Worm (Caenorhabditis elegans): ENCODE data around the gene R02E12.4.

Gene R02E12.4

DNA sequence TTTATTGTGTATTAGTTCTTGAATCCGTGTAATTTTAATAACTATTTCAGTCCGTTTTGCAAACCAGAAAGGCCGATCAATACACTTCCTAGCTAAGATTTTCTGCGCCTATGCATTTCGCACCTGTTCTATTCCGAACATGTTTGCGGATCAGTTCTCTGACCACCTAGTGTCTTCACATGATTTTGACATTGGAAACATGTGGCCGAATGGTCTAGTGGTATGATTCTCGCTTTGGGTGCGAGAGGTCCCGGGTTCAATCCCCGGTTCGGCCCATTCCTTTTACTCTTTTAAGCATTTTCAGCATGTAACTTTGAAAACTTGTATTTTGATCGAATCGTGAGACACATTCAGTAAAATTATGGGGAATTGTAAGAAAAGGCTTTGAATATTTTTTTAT lies 35.8 kb upstream of the R02E12.4 start (continued):
- TF ChIP-seq zim-3 (tag; optimal IDR thresholded peaks at IDR 0.05) (peak; percentile 26), nhr-80 (tag; optimal IDR thresholded peaks at IDR 0.05) (no peak), C17E4.6 (GFP tag; IDR thresholded peaks at IDR 0.05) (no peak), ama-1 (optimal IDR thresholded peaks at IDR 0.05) (no peak), ama-1 (GFP tag; optimal IDR thresholded peaks at IDR 0.05) (peak in 1 of 2 experiments; percentile 75), egl-44 (GFP tag; IDR thresholded peaks at IDR 0.05) (no peak), pha-4 (tag; optimal IDR thresholded peaks at IDR 0.05) (no peak), aptf-2 (GFP tag; conservative IDR thresholded peaks at IDR 0.05) (no peak), D2030.7 (GFP tag; IDR thresholded peaks at IDR 0.05) (peak; percentile 70)

DNA sequence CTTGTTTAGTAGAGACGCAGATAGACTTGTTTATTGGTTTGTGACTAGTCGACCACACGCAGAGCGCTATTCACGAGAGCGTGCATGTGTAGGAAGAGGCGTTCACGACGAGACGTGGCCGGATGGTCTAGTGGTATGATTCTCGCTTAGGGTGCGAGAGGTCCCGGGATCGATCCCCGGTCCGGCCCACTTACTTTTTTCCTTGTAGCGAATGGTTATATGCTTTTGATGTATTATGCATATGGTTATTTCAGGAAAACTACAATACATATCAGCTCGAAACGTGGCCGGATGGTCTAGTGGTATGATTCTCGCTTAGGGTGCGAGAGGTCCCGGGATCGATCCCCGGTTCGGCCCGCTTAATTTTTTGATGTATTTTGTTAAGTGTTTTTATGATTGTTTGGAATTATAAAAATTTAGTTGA lies 35.1 kb upstream of the R02E12.4 start:
- TF ChIP-seq dpff-1 (tag; optimal IDR thresholded peaks at IDR 0.05) = no peak
- TF ChIP-seq ceh-58 (GFP tag; IDR thresholded peaks at IDR 0.05) = 0 out of 2 replicates have a peak, but pooled peaks have one; percentile 61
- TF ChIP-seq unc-62 (GFP tag; optimal IDR thresholded peaks at IDR 0.05) = no peak
- TF ChIP-seq hsf-1 (GFP tag; IDR thresholded peaks at IDR 0.05) = peak; percentile 52; the same call in 1 of the 2 replicates
- TF ChIP-seq K12H6.12 (tag; optimal IDR thresholded peaks at IDR 0.05) = peak; percentile 43
- TF ChIP-seq ztf-6 (GFP tag; IDR thresholded peaks at IDR 0.05) = peak; percentile 62; the same call in 1 of the 2 replicates
- TF ChIP-seq snpc-3.4 (tag; optimal IDR thresholded peaks at IDR 0.05) = peak; percentile 64
- TF ChIP-seq lin-35 (GFP tag; optimal IDR thresholded peaks at IDR 0.05) = peak in 1 of 3 experiments; percentile 63
- 0 out of 2 replicates have a peak, but pooled peaks have one; percentile 6 for TF ChIP-seq F33H1.4 (GFP tag; IDR thresholded peaks at IDR 0.05)
- no peak for TF ChIP-seq Y67H2A.10 (GFP tag; conservative IDR thresholded peaks at IDR 0.05)
- TF ChIP-seq Y53F4B.3 (GFP tag; IDR thresholded peaks at IDR 0.05) = peak; percentile 85; the same call in 1 of the 2 replicates
- peak; percentile 53; the same call in 1 of the 2 replicates for TF ChIP-seq aptf-3 (GFP tag; IDR thresholded peaks at IDR 0.05)
- TF ChIP-seq xnd-1 (tag; optimal IDR thresholded peaks at IDR 0.05) = no peak
- peak; percentile 55 for TF ChIP-seq ceh-91 (GFP tag; IDR thresholded peaks at IDR 0.05)
- no peak for TF ChIP-seq sdz-38 (tag; optimal IDR thresholded peaks at IDR 0.05)
- peak; percentile 70 for TF ChIP-seq athp-1 (tag; optimal IDR thresholded peaks at IDR 0.05)
- no peak for TF ChIP-seq fkh-3 (tag; optimal IDR thresholded peaks at IDR 0.05)
- peak; percentile 33 for TF ChIP-seq tlf-1 (GFP tag; optimal IDR thresholded peaks at IDR 0.05)
- no peak for TF ChIP-seq F39B2.1 (GFP tag; IDR thresholded peaks at IDR 0.05)
- peak; percentile 47 for TF ChIP-seq nhr-80 (tag; optimal IDR thresholded peaks at IDR 0.05)
- peak; percentile 79 for TF ChIP-seq hrde-1 (tag; optimal IDR thresholded peaks at IDR 0.05; ENCODE audit: borderline replicate concordance)
- TF ChIP-seq efl-1 (GFP tag; optimal IDR thresholded peaks at IDR 0.05) = no peak
- peak; percentile 77 for TF ChIP-seq ceh-79 (tag; optimal IDR thresholded peaks at IDR 0.05)
- peak; percentile 37 to 46 for TF ChIP-seq let-607 (tag; optimal IDR thresholded peaks at IDR 0.05)
- TF ChIP-seq akir-1 (GFP tag; optimal IDR thresholded peaks at IDR 0.05) = no peak
- TF ChIP-seq snpc-1.1 (tag; optimal IDR thresholded peaks at IDR 0.05; ENCODE audit: insufficient read depth) = no peak
- TF ChIP-seq sea-2 (GFP tag; IDR thresholded peaks at IDR 0.05) = no peak
- peak; percentile 98 for TF ChIP-seq D2030.7 (GFP tag; IDR thresholded peaks at IDR 0.05)
- peak; percentile 95 for TF ChIP-seq pbrm-1 (GFP tag; IDR thresholded peaks at IDR 0.05)
- TF ChIP-seq hmg-20 (GFP tag; IDR thresholded peaks at IDR 0.05) = 0 out of 2 replicates have a peak, but pooled peaks have one; percentile 5
- no peak for TF ChIP-seq madf-8 (GFP tag; conservative IDR thresholded peaks at IDR 0.05)
- TF ChIP-seq unc-130 (GFP tag; optimal IDR thresholded peaks at IDR 0.05) = peak; percentile 2
- TF ChIP-seq atf-7 (tag; optimal IDR thresholded peaks at IDR 0.05) = peak; percentile 69
- no peak for TF ChIP-seq nhr-179 (tag; optimal IDR thresholded peaks at IDR 0.05)
- 0 out of 2 replicates have a peak, but pooled peaks have one; percentile 14 for TF ChIP-seq let-526 (GFP tag; IDR thresholded peaks at IDR 0.05)
- no peak for TF ChIP-seq nhr-27 (tag; optimal IDR thresholded peaks at IDR 0.05)
- TF ChIP-seq egrh-3 (GFP tag; IDR thresholded peaks at IDR 0.05) = peak; percentile 36
- TF ChIP-seq rec-8 (tag; optimal IDR thresholded peaks at IDR 0.05) = peak; percentile 12 to 78
- TF ChIP-seq F37B4.10 (GFP tag; IDR thresholded peaks at IDR 0.05) = no peak
- TF ChIP-seq tbp1 (GFP tag; optimal IDR thresholded peaks at IDR 0.05) = peak; percentile 93

Measured in whole organism, young adult.